Worm (Caenorhabditis elegans) whole organism, L4/young adult: ENCODE data around the gene clec-180.

ENCODE experiments used
- W03F9.2 ChIP-seq: fragments of 150-350 bp; optimal IDR thresholded peaks from 2 replicates; lab custom pipeline; 2014; ENCODE audit warnings: missing biosample characterization, missing genetic modification characterization
- dao-5 ChIP-seq: sonication (generic microtip); optimal IDR thresholded peaks from 2 replicates; lab custom pipeline; 2016; ENCODE audit warnings: missing genotype, missing genetic modification characterization, moderate library complexity, missing compliant biosample characterization
- him-1 ChIP-seq: sonication (generic microtip); optimal IDR thresholded peaks from 2 replicates; lab custom pipeline; 2016; ENCODE audit warnings: missing genotype, missing genetic modification reagents, missing genetic modification characterization, missing compliant biosample characterization

DNA sequence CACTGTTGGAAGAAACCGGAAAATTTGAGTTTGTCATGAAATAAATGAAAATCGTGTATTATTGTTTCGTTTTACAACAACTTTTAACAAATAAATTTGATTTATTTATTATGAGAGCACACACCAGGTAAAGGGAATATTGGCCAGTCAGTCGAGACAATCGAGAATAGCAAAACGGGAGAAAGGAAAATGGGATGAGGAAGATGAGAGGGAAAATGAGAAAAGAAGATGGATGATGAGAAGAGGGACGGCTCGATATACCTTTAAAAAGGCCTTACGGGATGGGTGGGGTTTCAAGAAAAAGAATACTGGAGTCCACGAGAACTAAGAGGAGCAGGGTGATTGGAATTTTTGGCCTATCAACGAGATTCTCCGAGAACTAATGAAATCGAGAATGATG is 10.0 kb upstream of the clec-180 start:
- TF ChIP-seq dao-5 (tag; lab: Kevin White, UChicago) (no peak), him-1 (tag; lab: Kevin White, UChicago) (no peak), W03F9.2 (no peak)
